Worm (Caenorhabditis elegans): ENCODE measurements around the gene F16G10.8.

F16G10.8 gene

DNA sequence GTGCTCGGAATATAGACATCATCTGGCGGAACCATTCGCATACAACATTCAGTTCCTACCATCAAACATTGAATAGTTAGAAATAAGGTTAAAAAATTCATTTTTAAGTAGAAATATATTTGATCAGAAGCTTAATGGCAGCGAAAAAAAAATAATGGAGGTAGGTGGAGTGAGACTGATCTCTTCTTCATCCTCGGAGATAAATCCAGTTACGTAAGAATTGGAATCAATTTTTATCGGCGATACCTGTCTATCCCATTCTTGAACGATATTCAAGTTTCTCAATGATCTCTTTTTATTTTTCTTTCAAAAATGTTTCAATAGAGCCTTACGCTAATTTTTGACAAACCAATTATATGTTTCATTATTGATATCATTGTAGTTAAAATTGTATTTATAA is 2.3 kb upstream of the F16G10.8 start, which contains the start of gene F16G10.9:
Gene F16G10.9 (minus strand): TSS at position 101 of the 400 bp plus-strand sequence.
- TF ChIP-seq lsy-2 (tag; optimal IDR thresholded peaks at IDR 0.05) (no peak), ztf-4 (tag; optimal IDR thresholded peaks at IDR 0.05) (no peak), nhr-11 (tag; optimal IDR thresholded peaks at IDR 0.05) (no peak), snpc-4 (tag; optimal IDR thresholded peaks at IDR 0.05) (no peak), ceh-82 (tag; optimal IDR thresholded peaks at IDR 0.05) (no peak), unc-62 (GFP tag; optimal IDR thresholded peaks at IDR 0.05) (no peak)

DNA sequence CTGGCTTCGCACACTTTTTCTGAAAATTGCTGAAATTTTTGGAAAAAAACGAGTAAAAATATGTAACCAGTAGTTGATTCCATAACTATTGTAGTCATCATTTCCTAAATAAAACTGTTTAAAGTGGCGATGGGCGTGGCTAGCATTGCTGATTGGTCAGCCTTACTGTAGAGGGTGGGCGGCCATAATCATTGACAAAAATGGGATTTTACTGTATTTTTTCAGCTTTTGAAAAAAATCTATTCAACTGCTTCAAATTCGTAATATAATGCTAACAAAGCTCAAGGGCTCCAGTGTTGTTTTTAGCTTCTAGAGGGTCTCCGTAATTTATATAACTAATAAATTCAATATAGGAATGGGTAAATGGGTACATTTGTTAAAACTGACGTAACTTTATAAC is 3.1 kb downstream of the F16G10.8 start, which contains the start of gene F16G10.7:
Gene F16G10.7 (minus strand): TSS at position 101 of the 400 bp plus-strand sequence.
- no peak for TF ChIP-seq nhr-23 (tag; optimal IDR thresholded peaks at IDR 0.05)
- no peak for TF ChIP-seq C34F6.9 (tag; optimal IDR thresholded peaks at IDR 0.05)
- no peak for TF ChIP-seq zag-1 (tag; optimal IDR thresholded peaks at IDR 0.05)
- no peak for TF ChIP-seq mab-5 (tag; optimal IDR thresholded peaks at IDR 0.05)
- no peak for TF ChIP-seq nhr-10 (tag; optimal IDR thresholded peaks at IDR 0.05)
- TF ChIP-seq ZK546.5 (tag; optimal IDR thresholded peaks at IDR 0.05) = no peak
- TF ChIP-seq sma-3 (GFP tag; optimal IDR thresholded peaks at IDR 0.05) = no peak
- no peak for TF ChIP-seq nhr-21 (tag; optimal IDR thresholded peaks at IDR 0.05)
- no peak for TF ChIP-seq nhr-12 (tag; optimal IDR thresholded peaks at IDR 0.05)
- no peak for TF ChIP-seq sma-9 (GFP tag; optimal IDR thresholded peaks at IDR 0.05)
- TF ChIP-seq sma-9 (tag; optimal IDR thresholded peaks at IDR 0.05) = no peak
- no peak for TF ChIP-seq crh-2 (tag; optimal IDR thresholded peaks at IDR 0.05)

DNA sequence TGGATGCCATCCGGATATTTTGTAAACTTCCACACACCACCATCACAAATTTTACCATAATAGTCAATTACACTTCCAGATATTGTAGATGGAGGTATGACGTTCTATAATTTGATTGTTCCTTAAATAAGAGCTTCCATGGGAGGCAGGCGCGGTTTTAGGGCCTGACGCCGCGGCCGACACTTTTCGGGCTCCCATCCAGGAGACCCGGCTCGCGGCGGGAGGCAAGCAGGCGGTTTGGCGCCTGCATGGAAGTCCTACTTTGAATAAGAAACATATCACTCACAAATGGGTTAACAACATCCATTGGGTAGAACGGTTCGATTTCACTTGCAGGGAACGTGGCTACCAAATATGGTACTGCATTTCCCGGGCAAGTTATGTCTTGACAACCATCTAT is 3.6 kb downstream of the F16G10.8 start:
- no peak for TF ChIP-seq Y55F3AM.14 (GFP tag; optimal IDR thresholded peaks at IDR 0.05)

DNA sequence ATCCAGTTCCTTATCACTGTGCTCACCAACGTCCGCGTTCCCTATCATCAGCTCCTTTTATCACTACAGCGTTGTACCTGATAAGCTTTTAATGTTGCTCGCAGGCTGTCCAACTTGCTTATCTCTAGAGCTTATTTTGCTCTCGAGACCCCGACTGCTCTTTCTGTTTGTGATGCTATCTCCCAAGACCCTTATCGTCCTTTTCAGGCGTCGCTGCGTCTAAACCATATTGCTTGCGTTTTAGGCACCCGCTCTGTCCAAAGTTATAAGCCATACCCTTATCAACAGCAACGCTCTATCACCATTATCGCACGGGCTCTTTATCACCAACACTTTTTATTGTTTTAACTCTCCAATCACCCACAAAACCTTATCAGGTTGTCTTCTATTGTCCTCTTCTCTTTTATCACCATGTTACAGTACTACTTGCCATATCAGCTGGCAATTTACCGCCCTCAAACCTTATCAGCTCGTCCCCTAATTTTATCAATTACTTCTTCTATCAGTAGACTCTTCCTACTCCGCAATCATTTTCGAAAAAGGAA is 4.7 kb downstream of the F16G10.8 start:
- TF ChIP-seq snpc-4 (tag; optimal IDR thresholded peaks at IDR 0.05) (no peak), lin-39 (tag; optimal IDR thresholded peaks at IDR 0.05) (no peak), elt-3 (tag; optimal IDR thresholded peaks at IDR 0.05) (no peak), fos-1 (tag; optimal IDR thresholded peaks at IDR 0.05) (peak; percentile 94), unc-62 (GFP tag; optimal IDR thresholded peaks at IDR 0.05) (no peak), blmp-1 (tag; optimal IDR thresholded peaks at IDR 0.05; ENCODE audit: insufficient read depth) (no peak), peb-1 (tag; optimal IDR thresholded peaks at IDR 0.05) (no peak), nhr-237 (tag; optimal IDR thresholded peaks at IDR 0.05) (no peak), unc-55 (GFP tag; optimal IDR thresholded peaks at IDR 0.05) (no peak), aly-2 (tag; optimal IDR thresholded peaks at IDR 0.05) (no peak), ama-1 (optimal IDR thresholded peaks at IDR 0.05) (no peak), crh-2 (tag; optimal IDR thresholded peaks at IDR 0.05) (peak; percentile 88), mbf-1 (tag; optimal IDR thresholded peaks at IDR 0.05) (no peak), mdl-1 (tag; optimal IDR thresholded peaks at IDR 0.05) (peak in 1 of 2 experiments; percentile 20), Y55F3AM.14 (GFP tag; optimal IDR thresholded peaks at IDR 0.05) (peak; percentile 31), sma-3 (GFP tag; optimal IDR thresholded peaks at IDR 0.05) (peak; percentile 94), nhr-11 (tag; optimal IDR thresholded peaks at IDR 0.05) (no peak), unc-39 (tag; optimal IDR thresholded peaks at IDR 0.05) (no peak), C34F6.9 (tag; optimal IDR thresholded peaks at IDR 0.05) (no peak), nhr-129 (tag; optimal IDR thresholded peaks at IDR 0.05) (no peak), dmd-4 (tag; optimal IDR thresholded peaks at IDR 0.05) (no peak), F13H6.1 (tag; optimal IDR thresholded peaks at IDR 0.05) (peak; percentile 67), R02D3.7 (tag; optimal IDR thresholded peaks at IDR 0.05) (no peak), alr-1 (tag; optimal IDR thresholded peaks at IDR 0.05) (no peak), nhr-23 (tag; optimal IDR thresholded peaks at IDR 0.05) (no peak), nhr-21 (tag; optimal IDR thresholded peaks at IDR 0.05) (peak; percentile 5), lin-13 (GFP tag; optimal IDR thresholded peaks at IDR 0.05) (no peak), egl-27 (tag; optimal IDR thresholded peaks at IDR 0.05) (peak; percentile 97), ceh-82 (tag; optimal IDR thresholded peaks at IDR 0.05) (no peak), ztf-11 (tag; optimal IDR thresholded peaks at IDR 0.05) (no peak), ZK546.5 (tag; optimal IDR thresholded peaks at IDR 0.05) (no peak), ztf-4 (tag; optimal IDR thresholded peaks at IDR 0.05) (no peak), lsy-2 (tag; optimal IDR thresholded peaks at IDR 0.05) (peak; percentile 31 to 81), nhr-12 (tag; optimal IDR thresholded peaks at IDR 0.05) (no peak), skn-1 (tag; optimal IDR thresholded peaks at IDR 0.05) (peak; percentile 18), zag-1 (tag; optimal IDR thresholded peaks at IDR 0.05) (no peak), nhr-77 (tag; optimal IDR thresholded peaks at IDR 0.05) (no peak), lin-11 (tag; optimal IDR thresholded peaks at IDR 0.05) (no peak), nhr-25 (tag; optimal IDR thresholded peaks at IDR 0.05) (no peak), sem-4 (tag; optimal IDR thresholded peaks at IDR 0.05) (no peak), nhr-10 (tag; optimal IDR thresholded peaks at IDR 0.05) (no peak), ztf-1 (GFP tag; conservative IDR thresholded peaks at IDR 0.05) (no peak), mab-5 (tag; optimal IDR thresholded peaks at IDR 0.05) (no peak), sma-9 (GFP tag; optimal IDR thresholded peaks at IDR 0.05) (peak; percentile 79), sma-9 (tag; optimal IDR thresholded peaks at IDR 0.05) (no peak), elt-1 (tag; optimal IDR thresholded peaks at IDR 0.05) (no peak)
